Fruit fly (Drosophila melanogaster) whole organism, larva: ENCODE results near the gene Ski6.

Experiments
- noc ChIP-seq: fragments of 200-800 bp; sonication (Bioruptor generic); optimal IDR thresholded peaks from 3 replicates; lab custom pipeline; 2019; ENCODE audit warnings: missing biosample characterization, mild to moderate bottlenecking, missing genetic modification characterization, moderate library complexity

The Ski6 gene

dm6 chr2L:13222225-13222648 lies at the start of gene Ski6, which contains the start of gene CG16812:
TSS of gene Ski6 (minus strand) at chr2L:13222429.
TSS of gene CG16812 (plus strand) at chr2L:13222587.
- no peak for TF ChIP-seq noc (tag; lab: Kevin White, UChicago)

dm6 chr2L:13268040-13268652 lies 45.9 kb upstream of the Ski6 start:
- TF ChIP-seq noc (tag; lab: Kevin White, UChicago): no peak

DNA sequence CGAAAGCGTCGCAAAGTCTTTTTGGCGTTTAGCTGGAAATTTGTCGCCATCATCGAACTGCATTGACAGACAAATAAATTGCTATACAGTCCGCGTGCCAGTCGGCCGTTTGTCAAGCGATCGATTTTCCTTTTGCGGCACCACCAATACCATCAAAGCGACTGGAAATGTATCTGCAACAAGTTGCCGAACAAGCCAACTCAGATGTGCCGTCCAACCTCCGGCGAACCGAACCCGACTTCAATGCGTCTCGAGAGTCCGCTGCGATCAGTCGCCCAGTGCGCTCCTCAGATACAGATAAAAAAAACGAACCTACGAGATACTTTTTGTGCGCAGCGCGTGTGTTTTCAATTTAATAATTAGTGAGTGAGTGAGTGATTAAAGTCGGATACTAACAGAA lies 44.4 kb upstream of the Ski6 start:
- no peak for TF ChIP-seq noc (tag; lab: Kevin White, UChicago)

- no peak for TF ChIP-seq noc (tag; lab: Kevin White, UChicago)
These were observed 43.5 kb upstream of the Ski6 start, which contains the start of gene CG31848 for dm6 chr2L:13265776-13266175. TSS of gene CG31848 (minus strand) at chr2L:13265876.

dm6 chr2L:13260740-13261139 lies 38.5 kb upstream of the Ski6 start, which contains the start of gene CG44085:
TSS of gene CG44085 (plus strand) at chr2L:13261008.
- no peak for TF ChIP-seq noc (tag; lab: Kevin White, UChicago)

DNA sequence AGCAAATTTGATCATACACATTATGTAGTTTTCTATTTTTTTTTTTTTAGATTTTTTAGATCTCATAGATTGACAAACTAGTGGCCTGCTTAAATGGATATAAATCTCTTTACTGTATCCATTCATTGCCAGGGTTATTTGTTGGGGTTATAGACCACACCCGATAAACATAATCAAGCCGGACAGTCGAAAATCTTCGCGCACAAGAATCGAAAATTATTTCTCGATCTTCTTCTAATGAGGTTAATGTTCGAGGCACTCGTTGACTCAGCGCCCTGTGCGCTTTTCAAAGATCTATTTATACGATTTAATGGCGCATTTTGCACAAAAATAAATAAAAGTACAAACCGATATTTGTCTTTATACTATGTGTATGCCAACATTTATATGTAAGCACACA lies 37.4 kb upstream of the Ski6 start, which contains the start of gene CG31730:
TSS of gene CG31730 (minus strand) at position 101 of the 400 bp plus-strand sequence.
- TF ChIP-seq noc (tag; lab: Kevin White, UChicago): no peak

DNA sequence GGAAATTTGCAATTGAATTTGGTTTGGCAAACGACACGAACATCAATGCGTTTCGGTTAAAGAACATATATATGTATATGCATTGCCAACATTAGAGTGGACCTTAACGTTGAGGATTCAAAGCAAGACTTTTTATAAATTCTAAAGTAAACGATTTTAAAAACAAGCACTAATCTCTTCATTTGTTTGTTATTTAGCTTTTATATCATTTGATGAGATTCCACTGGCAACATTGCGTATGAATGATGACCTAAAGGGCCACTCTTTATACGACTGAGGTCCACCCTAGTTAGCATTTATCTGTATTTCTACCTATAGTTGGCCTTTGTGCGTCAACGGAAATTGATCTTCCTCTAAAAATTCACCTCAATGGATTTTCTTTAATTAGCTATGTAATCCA lies 36.5 kb upstream of the Ski6 start:
- no peak for TF ChIP-seq noc (tag; lab: Kevin White, UChicago)

dm6 chr2L:13257177-13257576 lies 34.9 kb upstream of the Ski6 start, which contains the start of gene Naa20B:
TSS of gene Naa20B (plus strand) at chr2L:13257477.
- TF ChIP-seq noc (tag; lab: Kevin White, UChicago): no peak

DNA sequence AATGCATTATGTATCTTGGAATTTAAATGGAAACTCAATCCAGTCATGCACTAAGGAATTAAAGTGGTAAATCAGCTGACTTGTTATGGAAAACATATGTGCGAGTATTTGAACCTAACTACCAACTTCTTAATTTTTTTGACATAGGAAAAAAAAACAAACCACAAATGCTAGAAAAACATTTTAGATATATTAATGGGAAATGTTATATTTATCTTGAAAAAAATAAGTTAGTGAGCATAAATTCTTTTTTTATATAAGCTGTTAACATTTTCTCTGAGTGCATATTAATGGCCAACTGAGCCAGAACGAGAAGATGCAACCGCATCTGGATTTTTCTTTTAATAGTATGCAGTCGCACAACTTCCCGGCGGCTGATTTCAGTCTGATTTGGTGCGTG lies 28.9 kb upstream of the Ski6 start:
- no peak for TF ChIP-seq noc (tag; lab: Kevin White, UChicago)

dm6 chr2L:13245855-13246645 lies 23.8 kb upstream of the Ski6 start, which contains the start of gene CG16820:
TSS of gene CG16820 (plus strand) at chr2L:13246232.
- TF ChIP-seq noc (tag; lab: Kevin White, UChicago): no peak

dm6 chr2L:13244759-13245308 lies 22.6 kb upstream of the Ski6 start:
- no peak for TF ChIP-seq noc (tag; lab: Kevin White, UChicago)

dm6 chr2L:13239689-13240088 lies 17.5 kb upstream of the Ski6 start, which contains the start of gene Jhbp13:
TSS of gene Jhbp13 (plus strand) at chr2L:13239989.
- no peak for TF ChIP-seq noc (tag; lab: Kevin White, UChicago)

DNA sequence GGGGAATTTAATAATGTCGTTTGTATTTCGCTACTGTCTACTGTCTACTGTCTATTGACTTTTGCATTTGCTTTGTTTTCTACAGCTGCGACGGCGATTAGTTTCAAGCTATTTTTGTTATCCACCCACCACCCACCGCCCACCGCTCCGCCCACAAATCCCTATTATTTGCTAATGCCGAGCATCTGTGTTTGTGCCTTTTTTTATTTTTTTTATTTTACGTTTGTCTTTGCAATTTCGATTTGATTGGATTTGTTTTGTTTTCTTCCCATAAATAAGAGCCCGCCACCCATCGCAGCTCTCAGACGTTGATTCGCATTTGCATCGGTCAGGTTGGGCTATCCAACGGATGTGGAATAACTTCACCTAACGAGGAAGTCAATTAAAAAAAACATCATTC lies 14.0 kb upstream of the Ski6 start, which contains the start of gene Jhbp14:
TSS of gene Jhbp14 (plus strand) at position 301 of the 400 bp plus-strand sequence.
- no peak for TF ChIP-seq noc (tag; lab: Kevin White, UChicago)

dm6 chr2L:13234610-13235489 lies 12.6 kb upstream of the Ski6 start, which contains the start of gene Mabi:
TSS of gene Mabi (minus strand) at chr2L:13234660.
- no peak for TF ChIP-seq noc (tag; lab: Kevin White, UChicago)

DNA sequence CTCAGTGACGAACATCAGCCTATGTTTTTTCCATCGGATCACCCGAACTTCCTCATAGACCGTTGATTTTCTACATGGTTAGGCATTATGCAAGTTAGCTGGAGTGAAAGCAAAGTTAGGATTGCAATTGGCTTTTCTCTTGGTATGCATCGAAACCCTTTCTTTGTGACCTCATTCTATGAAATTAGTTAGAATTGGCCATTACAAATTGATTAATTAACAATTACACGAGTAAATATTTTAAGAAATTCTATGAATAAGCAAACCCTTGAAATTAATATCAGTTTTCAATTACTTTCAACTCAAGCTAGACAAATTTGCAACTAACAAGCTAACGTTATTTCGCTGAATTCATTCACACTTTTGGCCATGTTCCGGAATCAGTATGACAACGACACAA lies 9.5 kb upstream of the Ski6 start, which contains the start of gene Prosalpha6T:
TSS of gene Prosalpha6T (plus strand) at position 301 of the 400 bp plus-strand sequence.
- no peak for TF ChIP-seq noc (tag; lab: Kevin White, UChicago)
